Worm (Caenorhabditis elegans): ENCODE results near the gene mrps-2.

DNA sequence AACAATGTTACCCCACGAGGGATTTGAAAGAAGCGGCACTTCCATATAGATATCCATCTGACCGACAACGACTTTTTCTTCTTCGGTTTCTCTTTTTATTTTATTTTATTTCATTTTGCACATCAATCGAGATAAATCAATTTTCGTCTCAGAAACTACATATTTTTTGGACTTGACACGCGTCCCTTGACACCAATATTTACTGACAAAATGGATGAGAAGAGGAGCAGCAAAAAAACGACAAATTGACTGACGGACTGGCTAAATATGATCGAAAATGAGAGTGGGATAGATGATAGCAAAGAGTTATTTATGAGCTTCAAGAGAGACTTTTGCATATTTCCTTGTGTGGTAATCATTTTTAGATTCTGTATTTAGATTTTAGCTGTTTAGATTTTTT is 28.1 kb upstream of the mrps-2 start:
- TF ChIP-seq F13C5.2 (tag; optimal IDR thresholded peaks at IDR 0.05) (no peak), sea-1 (GFP tag; conservative IDR thresholded peaks at IDR 0.05) (no peak), tra-4 (tag; optimal IDR thresholded peaks at IDR 0.05) (no peak), ama-1 (optimal IDR thresholded peaks at IDR 0.05) (no peak), ceh-13 (GFP tag; optimal IDR thresholded peaks at IDR 0.05) (no peak), pes-1 (GFP tag; IDR thresholded peaks at IDR 0.05) (no peak), hnd-1 (tag; optimal IDR thresholded peaks at IDR 0.05) (no peak), hmg-4 (GFP tag; optimal IDR thresholded peaks at IDR 0.05) (no peak), flt-1 (GFP tag; IDR thresholded peaks at IDR 0.05) (no peak)
